Worm (Caenorhabditis elegans) whole organism, L4 larva: ENCODE measurements around the gene F53C11.9.

Experiments used
- daf-12 ChIP-seq: fragments of 150-350 bp; optimal IDR thresholded peaks from 2 replicates; lab custom pipeline; 2014; ENCODE audit warnings: missing biosample characterization, missing genetic modification reagents, missing genetic modification characterization
- dpl-1 ChIP-seq: fragments of 150-350 bp; optimal IDR thresholded peaks from 2 replicates; lab custom pipeline; 2014; ENCODE audit warnings: missing biosample characterization, missing genetic modification reagents, missing genetic modification characterization
- hlh-30 ChIP-seq: sonication (generic microtip); optimal IDR thresholded peaks from 2 replicates; lab custom pipeline; 2017; ENCODE audit warnings: antibody characterized with exemption, mild to moderate bottlenecking, missing genetic modification characterization, missing compliant biosample characterization; ENCODE audit not compliant: insufficient read depth
- jun-1 ChIP-seq: fragments of 150-350 bp; optimal IDR thresholded peaks from 2 replicates; lab custom pipeline; 2014; ENCODE audit warnings: missing biosample characterization, missing genetic modification reagents, missing genetic modification characterization
- lin-39 ChIP-seq: fragments of 150-350 bp; optimal IDR thresholded peaks from 2 replicates; lab custom pipeline; 2014; ENCODE audit warnings: missing biosample characterization, missing genetic modification reagents, missing genetic modification characterization
- mdt-29 ChIP-seq: fragments of 200-800 bp; sonication (Bioruptor generic); IDR thresholded peaks from 2 replicates; pipeline ENCODE4 v1.3.6; 2022; ENCODE audit warnings: missing genetic modification reagents, missing genetic modification characterization, missing compliant biosample characterization
- mes-2 ChIP-seq: sonication (generic microtip); optimal IDR thresholded peaks from 2 replicates; lab custom pipeline; 2016; ENCODE audit warnings: missing genotype, mild to moderate bottlenecking, missing genetic modification characterization, missing compliant biosample characterization; ENCODE audit not compliant: poor library complexity, severe bottlenecking
- nhr-77 ChIP-seq: fragments of 150-350 bp; optimal IDR thresholded peaks from 2 replicates; lab custom pipeline; 2014; ENCODE audit warnings: missing biosample characterization, missing genetic modification characterization
- pha-4 ChIP-seq, 2 experiments: fragments of 150-350 bp in 1 of 2; fragments of 200-800 bp in 1 of 2; sonication (Bioruptor generic) in 1 of 2; IDR thresholded peaks in 1 of 2; optimal IDR thresholded peaks in 1 of 2; 2 replicates each; pipeline versions ENCODE4 v1.3.6 to Lab custom; 2014 to 2022; ENCODE audit warnings: missing genetic modification characterization in 2 of 2, missing genetic modification reagents in 2 of 2, missing biosample characterization in 1 of 2, missing compliant biosample characterization in 1 of 2
- pqm-1 ChIP-seq: sonication (generic microtip); optimal IDR thresholded peaks from 2 replicates; lab custom pipeline; 2017; ENCODE audit warnings: missing biosample characterization, missing genetic modification characterization
- snpc-1.2 ChIP-seq: fragments of 200-800 bp; sonication (Bioruptor generic); IDR thresholded peaks from 2 replicates; pipeline ENCODE4 v1.3.6; 2022; ENCODE audit warnings: missing genetic modification reagents, missing genetic modification characterization, missing compliant biosample characterization
- snpc-4 ChIP-seq: fragments of 150-350 bp; optimal IDR thresholded peaks from 2 replicates; lab custom pipeline; 2014; ENCODE audit warnings: missing biosample characterization, missing genetic modification characterization
- unc-130 ChIP-seq: sonication (generic microtip); optimal IDR thresholded peaks from 2 replicates; lab custom pipeline; 2016; ENCODE audit warnings: missing genetic modification reagents, missing genetic modification characterization, missing compliant biosample characterization
- unc-62 ChIP-seq, 3 experiments: fragments of 150-350 bp in 1 of 3; sonication (generic microtip); optimal IDR thresholded peaks in 2 of 3; peaks in 1 of 3; 1 replicate in 1 of 3; 2 replicates in 2 of 3; lab custom pipeline; 2014 to 2017; ENCODE audit warnings: missing biosample characterization in 3 of 3, missing genetic modification characterization in 3 of 3, missing genetic modification reagents in 3 of 3, missing genotype in 1 of 3

ce11 chrV:13777857-13778256 lies at the start of gene F53C11.9:
- TF ChIP-seq mes-2 (tag; lab: Kevin White, UChicago) (no peak), lin-39 (tag; lab: Kevin White, UChicago) (no peak), pha-4 (GFP tag; IDR thresholded peaks at IDR 0.05; lab: Robert Waterston, UW) (no peak), pha-4 (tag; optimal IDR thresholded peaks at IDR 0.05; lab: Kevin White, UChicago) (no peak), unc-62 (GFP tag; optimal IDR thresholded peaks at IDR 0.05 in 1 of 2; lab: Kevin White, UChicago) (peak in 1 of 2 experiments; percentile 85), unc-62 (tag; optimal IDR thresholded peaks at IDR 0.05; lab: Kevin White, UChicago) (no peak), jun-1 (no peak), mdt-29 (no peak), pqm-1 (tag; lab: Kevin White, UChicago) (no peak), unc-130 (GFP tag; lab: Kevin White, UChicago) (no peak), snpc-1.2 (GFP tag; lab: Robert Waterston, UW) (no peak), snpc-4 (tag; lab: Kevin White, UChicago) (no peak), dpl-1 (GFP tag; lab: Kevin White, UChicago) (no peak), nhr-77 (tag; lab: Kevin White, UChicago) (no peak), hlh-30 (tag; lab: Kevin White, UChicago) (no peak), daf-12 (tag; lab: Kevin White, UChicago) (no peak)
